Fruit fly (Drosophila melanogaster) whole organism, embryonic: ENCODE measurements around the gene CG17027.
A peak's percentile ranks its signal among the peaks of the same experiment; 100 is the strongest.

ENCODE experiments used
- CG11456 ChIP-seq: fragments of 200-800 bp; sonication (Bioruptor generic); IDR thresholded peaks from 3 replicates; pipeline ENCODE4 v1.3.6; 2022; ENCODE audit warnings: missing biosample characterization, missing genetic modification characterization
- CG12769 ChIP-seq: fragments of 200-800 bp; sonication (Bioruptor generic); optimal IDR thresholded peaks from 2 replicates; lab custom pipeline; 2019; ENCODE audit warnings: missing biosample characterization, mild to moderate bottlenecking, missing genetic modification characterization, moderate library complexity
- CG14441 ChIP-seq: fragments of 200-800 bp; sonication (Bioruptor generic); IDR thresholded peaks from 2 replicates; pipeline ENCODE4 v1.3.6; 2022; ENCODE audit warnings: missing biosample characterization, missing genetic modification characterization
- CG15601 ChIP-seq: fragments of 200-800 bp; sonication (Bioruptor generic); optimal IDR thresholded peaks from 3 replicates; lab custom pipeline; 2019; ENCODE audit warnings: missing biosample characterization, mild to moderate bottlenecking, missing genetic modification characterization, moderate library complexity
- CG1603 ChIP-seq: fragments of 200-800 bp; sonication (Bioruptor generic); optimal IDR thresholded peaks from 2 replicates; lab custom pipeline; 2019; ENCODE audit warnings: missing biosample characterization, mild to moderate bottlenecking, missing genetic modification characterization, moderate library complexity
- CG4360 ChIP-seq: fragments of 200-800 bp; sonication (Bioruptor generic); IDR thresholded peaks from 2 replicates; pipeline ENCODE4 v1.3.6; 2022; ENCODE audit warnings: missing biosample characterization, missing genetic modification characterization
- CG4820 ChIP-seq: fragments of 200-800 bp; sonication (Bioruptor generic); optimal IDR thresholded peaks from 3 replicates; lab custom pipeline; 2016; ENCODE audit warnings: missing biosample characterization, missing genetic modification characterization
- CG5953 ChIP-seq: fragments of 200-800 bp; sonication (Bioruptor generic); IDR thresholded peaks from 2 replicates; pipeline ENCODE4 v1.3.6; 2022; ENCODE audit warnings: missing biosample characterization, missing genetic modification characterization
- CG6175 ChIP-seq: fragments of 200-800 bp; sonication (Bioruptor generic); IDR thresholded peaks from 3 replicates; pipeline ENCODE4 v1.3.6; 2022; ENCODE audit warnings: missing biosample characterization, missing genetic modification characterization
- CG6813 ChIP-seq: fragments of 200-800 bp; sonication (Bioruptor generic); optimal IDR thresholded peaks from 2 replicates; lab custom pipeline; 2017; ENCODE audit warnings: missing biosample characterization, missing genetic modification characterization, mild to moderate bottlenecking, moderate library complexity, missing genetic modification reagents
- CG8089 ChIP-seq: fragments of 200-800 bp; sonication (Bioruptor generic); optimal IDR thresholded peaks from 3 replicates; lab custom pipeline; 2016; ENCODE audit warnings: missing biosample characterization, missing genetic modification characterization
- CG9727 ChIP-seq: fragments of 200-800 bp; sonication (Bioruptor generic); optimal IDR thresholded peaks from 3 replicates; lab custom pipeline; 2017; ENCODE audit warnings: missing biosample characterization, mild to moderate bottlenecking, missing genetic modification characterization
- D ChIP-seq, 2 experiments: fragments of 200-800 bp in 1 of 2; fragments of >200 bp in 1 of 2; sonication (Bioruptor generic) in 1 of 2; optimal IDR thresholded peaks; 2 replicates in 1 of 2; 3 replicates in 1 of 2; lab custom pipeline; 2017; ENCODE audit warnings: mild to moderate bottlenecking in 1 of 2, missing biosample characterization in 1 of 2, missing genetic modification characterization in 1 of 2, missing genetic modification reagents in 1 of 2
- Dfd ChIP-seq, 2 experiments: fragments of >200 bp; optimal IDR thresholded peaks; 2 replicates each; lab custom pipeline; 2017; ENCODE audit warnings: missing biosample characterization in 2 of 2, missing genetic modification characterization in 2 of 2
- Ets65A ChIP-seq: fragments of 200-800 bp; sonication (Bioruptor generic); peaks from one replicate; lab custom pipeline; 2016; ENCODE audit warnings: missing biosample characterization, missing genetic modification characterization
- Fer3 ChIP-seq: fragments of 200-800 bp; sonication (Bioruptor generic); optimal IDR thresholded peaks from 2 replicates; lab custom pipeline; 2018; ENCODE audit warnings: missing biosample characterization, mild to moderate bottlenecking, missing genetic modification characterization, moderate library complexity
- HmgZ ChIP-seq: fragments of 200-800 bp; sonication (Bioruptor generic); optimal IDR thresholded peaks from 2 replicates; lab custom pipeline; 2018; ENCODE audit warnings: missing biosample characterization, mild to moderate bottlenecking, missing genetic modification characterization
- Hsf ChIP-seq: fragments of 200-800 bp; sonication (Bioruptor generic); optimal IDR thresholded peaks from 3 replicates; lab custom pipeline; 2016; ENCODE audit warnings: missing biosample characterization, missing genetic modification characterization
- Nf-YA ChIP-seq: fragments of 200-800 bp; sonication (Bioruptor generic); IDR thresholded peaks from 2 replicates; pipeline ENCODE4 v1.3.6; 2022; ENCODE audit warnings: missing biosample characterization, missing genetic modification characterization
- Nf-YB ChIP-seq: fragments of 200-800 bp; sonication (Bioruptor generic); optimal IDR thresholded peaks from 3 replicates; lab custom pipeline; 2019; ENCODE audit warnings: missing biosample characterization, mild to moderate bottlenecking, missing genetic modification characterization, moderate library complexity
- Oaz ChIP-seq: fragments of 200-800 bp; sonication (Bioruptor generic); IDR thresholded peaks from 2 replicates; pipeline ENCODE4 v1.3.6; 2022; ENCODE audit warnings: missing biosample characterization, missing genetic modification characterization
- Optix ChIP-seq: fragments of 200-800 bp; sonication (Bioruptor generic); IDR thresholded peaks from 3 replicates; pipeline ENCODE4 v1.3.6; 2022; ENCODE audit warnings: missing biosample characterization, missing genetic modification characterization
- PHDP ChIP-seq: fragments of 200-800 bp; sonication (Bioruptor generic); optimal IDR thresholded peaks from 3 replicates; lab custom pipeline; 2018; ENCODE audit warnings: missing biosample characterization, mild to moderate bottlenecking, missing genetic modification characterization, moderate library complexity
- Poxn ChIP-seq: fragments of 200-800 bp; sonication (Bioruptor generic); IDR thresholded peaks from 2 replicates; pipeline ENCODE4 v1.3.6; 2022; ENCODE audit warnings: missing biosample characterization, missing genetic modification characterization
- Ravus ChIP-seq: fragments of 200-800 bp; sonication (Bioruptor generic); IDR thresholded peaks from 2 replicates; pipeline ENCODE4 v1.3.6; 2022; ENCODE audit warnings: missing biosample characterization, missing genetic modification characterization
- Stat92E ChIP-seq, 3 experiments: fragments of >200 bp in 2 of 3; fragments of 200-800 bp in 1 of 3; sonication (Bioruptor generic) in 1 of 3; optimal IDR thresholded peaks; 2 replicates each; lab custom pipeline; 2017 to 2019; ENCODE audit warnings: missing biosample characterization in 3 of 3, missing genetic modification characterization in 3 of 3, mild to moderate bottlenecking in 1 of 3, moderate library complexity in 1 of 3
- Vsx1 ChIP-seq: fragments of 200-800 bp; sonication (Bioruptor generic); optimal IDR thresholded peaks from 2 replicates; lab custom pipeline; 2017; ENCODE audit warnings: missing biosample characterization, mild to moderate bottlenecking, missing genetic modification characterization, missing genetic modification reagents
- crp ChIP-seq, 2 experiments: fragments of 200-800 bp; sonication (Bioruptor generic); optimal IDR thresholded peaks; 2 replicates in 1 of 2; 3 replicates in 1 of 2; lab custom pipeline; 2017; ENCODE audit warnings: missing biosample characterization in 2 of 2, missing genetic modification characterization in 2 of 2, mild to moderate bottlenecking in 1 of 2, moderate library complexity in 1 of 2
- dmrt11E ChIP-seq: fragments of 200-800 bp; sonication (Bioruptor generic); optimal IDR thresholded peaks from 3 replicates; lab custom pipeline; 2018; ENCODE audit warnings: missing biosample characterization, mild to moderate bottlenecking, missing genetic modification characterization, moderate library complexity
- eve ChIP-seq, 2 experiments: fragments of >200 bp; optimal IDR thresholded peaks; 2 replicates each; lab custom pipeline; 2017; ENCODE audit warnings: missing biosample characterization in 2 of 2, missing genetic modification characterization in 2 of 2
- fd102C ChIP-seq: fragments of 200-800 bp; sonication (Bioruptor generic); optimal IDR thresholded peaks from 2 replicates; lab custom pipeline; 2018; ENCODE audit warnings: missing biosample characterization, mild to moderate bottlenecking, missing genetic modification characterization, moderate library complexity
- fu2 ChIP-seq: fragments of 200-800 bp; sonication (Bioruptor generic); optimal IDR thresholded peaks from 2 replicates; lab custom pipeline; 2016; ENCODE audit warnings: missing biosample characterization, missing genetic modification characterization
- jing ChIP-seq: fragments of 200-800 bp; sonication (Bioruptor generic); optimal IDR thresholded peaks from 2 replicates; lab custom pipeline; 2018; ENCODE audit warnings: missing biosample characterization, mild to moderate bottlenecking, missing genetic modification characterization
- kah ChIP-seq: fragments of 200-800 bp; sonication (Bioruptor generic); optimal IDR thresholded peaks from 2 replicates; lab custom pipeline; 2018; ENCODE audit warnings: missing biosample characterization, mild to moderate bottlenecking, missing genetic modification characterization
- kni ChIP-seq: fragments of 200-800 bp; sonication (Bioruptor generic); optimal IDR thresholded peaks from 3 replicates; lab custom pipeline; 2017; ENCODE audit warnings: mild to moderate bottlenecking, missing biosample characterization, missing genetic modification reagents, missing genetic modification characterization
- lmd ChIP-seq: fragments of 200-800 bp; sonication (Bioruptor generic); IDR thresholded peaks from 2 replicates; pipeline ENCODE4 v1.3.6; 2022; ENCODE audit warnings: missing biosample characterization, missing genetic modification characterization
- lola ChIP-seq, 3 experiments: fragments of >200 bp in 2 of 3; fragments of 200-800 bp in 1 of 3; sonication (Bioruptor generic) in 1 of 3; optimal IDR thresholded peaks; 2 replicates each; lab custom pipeline; 2017 to 2019; ENCODE audit warnings: missing biosample characterization in 3 of 3, missing genetic modification characterization in 3 of 3, mild to moderate bottlenecking in 1 of 3, moderate library complexity in 1 of 3
- onecut ChIP-seq: fragments of 200-800 bp; sonication (Bioruptor generic); IDR thresholded peaks from 2 replicates; pipeline ENCODE4 v1.3.6; 2022; ENCODE audit warnings: missing biosample characterization, missing genetic modification characterization
- pan ChIP-seq, 4 experiments: fragments of >200 bp in 3 of 4; fragments of 200-800 bp in 1 of 4; sonication (Bioruptor generic) in 1 of 4; optimal IDR thresholded peaks in 3 of 4; IDR thresholded peaks in 1 of 4; 2 replicates each; pipeline versions ENCODE4 v1.3.6 to Lab custom; 2017 to 2022; ENCODE audit warnings: missing biosample characterization in 2 of 4, missing genetic modification characterization in 2 of 4, mixed read lengths in 1 of 4
- peb ChIP-seq: fragments of 200-800 bp; sonication (Bioruptor generic); IDR thresholded peaks from 2 replicates; pipeline ENCODE4 v1.3.6; 2022; ENCODE audit warnings: missing biosample characterization, missing genetic modification characterization
- prd ChIP-seq, 3 experiments: fragments of >200 bp in 2 of 3; fragments of 200-800 bp in 1 of 3; sonication (Bioruptor generic) in 1 of 3; optimal IDR thresholded peaks in 2 of 3; IDR thresholded peaks in 1 of 3; 2 replicates in 2 of 3; 3 replicates in 1 of 3; pipeline versions ENCODE4 v1.3.6 to Lab custom; 2017 to 2022; ENCODE audit warnings: missing biosample characterization in 1 of 3, missing genetic modification characterization in 1 of 3
- repo ChIP-seq: fragments of 200-800 bp; sonication (Bioruptor generic); optimal IDR thresholded peaks from 2 replicates; lab custom pipeline; 2016; ENCODE audit warnings: missing biosample characterization, missing genetic modification characterization
- sug ChIP-seq: fragments of 200-800 bp; optimal IDR thresholded peaks from 2 replicates; lab custom pipeline; 2019; ENCODE audit warnings: missing biosample characterization, mild to moderate bottlenecking, missing genetic modification characterization, moderate library complexity
- unpg ChIP-seq: fragments of 200-800 bp; sonication (Bioruptor generic); optimal IDR thresholded peaks from 3 replicates; lab custom pipeline; 2018; ENCODE audit warnings: missing biosample characterization, mild to moderate bottlenecking, missing genetic modification characterization, moderate library complexity
- zen ChIP-seq: fragments of 200-800 bp; sonication (Bioruptor generic); optimal IDR thresholded peaks from 3 replicates; lab custom pipeline; 2018; ENCODE audit warnings: missing biosample characterization, mild to moderate bottlenecking, missing genetic modification characterization, moderate library complexity

The CG17027 gene

DNA sequence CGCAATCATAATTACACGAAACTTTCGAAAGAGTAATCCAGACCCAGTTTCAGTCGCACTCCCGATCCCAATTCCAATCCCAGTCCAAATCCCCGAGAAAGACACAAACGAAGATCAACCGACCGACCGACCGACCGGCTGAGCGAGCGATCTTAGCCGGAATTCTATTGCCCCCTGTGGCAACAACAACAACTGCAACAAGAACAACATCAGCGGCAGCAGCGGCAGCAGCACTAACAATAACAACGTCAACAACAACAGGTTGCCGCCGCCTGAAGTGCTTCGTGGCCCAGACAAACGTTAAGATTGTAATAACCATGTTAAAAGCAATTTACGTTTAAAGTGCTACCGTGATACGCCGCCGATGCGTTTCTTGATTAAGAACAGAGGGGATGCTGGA, 38.8 kb downstream of the CG17027 start:
- TF ChIP-seq PHDP (tag; lab: Kevin White, UChicago) = no peak
- TF ChIP-seq CG12769 = no peak
- no peak for TF ChIP-seq repo
- no peak for TF ChIP-seq Ravus (GFP tag; lab: Robert Waterston, UW)
- no peak for TF ChIP-seq Nf-YB (GFP tag; lab: Kevin White, UChicago)
- TF ChIP-seq CG14441 (GFP tag; lab: Robert Waterston, UW) = no peak
- TF ChIP-seq D (optimal IDR thresholded peaks at IDR 0.05; lab: Kevin White, UChicago) = peak; percentile 59
- TF ChIP-seq D (GFP tag; optimal IDR thresholded peaks at IDR 0.05; lab: Kevin White, UChicago) = no peak
- no peak for TF ChIP-seq onecut (GFP tag; lab: Robert Waterston, UW)
- no peak for TF ChIP-seq CG8089
- no peak for TF ChIP-seq CG4820
- no peak for TF ChIP-seq Hsf
- no peak for TF ChIP-seq Vsx1 (GFP tag; lab: Kevin White, UChicago)
- peak in 1 of 3 experiments; percentile 17 for TF ChIP-seq Stat92E (GFP tag; optimal IDR thresholded peaks at IDR 0.05; lab: Kevin White, UChicago)
- no peak for TF ChIP-seq sug
- no peak for TF ChIP-seq kni (GFP tag; lab: Kevin White, UChicago)
- TF ChIP-seq Fer3 (tag; lab: Kevin White, UChicago) = no peak
- no peak for TF ChIP-seq Poxn (GFP tag; lab: Robert Waterston, UW)
- no peak for TF ChIP-seq jing (GFP tag; lab: Kevin White, UChicago)
- no peak for TF ChIP-seq lmd (GFP tag; lab: Robert Waterston, UW)
- TF ChIP-seq fd102C (GFP tag; lab: Kevin White, UChicago) = no peak
- TF ChIP-seq crp (GFP tag; optimal IDR thresholded peaks at IDR 0.05; lab: Kevin White, UChicago) = no peak
- TF ChIP-seq unpg (GFP tag; lab: Kevin White, UChicago) = no peak
- TF ChIP-seq CG1603 (tag; lab: Kevin White, UChicago) = no peak
- TF ChIP-seq CG4360 (GFP tag; lab: Robert Waterston, UW) = peak; percentile 91
- no peak for TF ChIP-seq eve (GFP tag; optimal IDR thresholded peaks at IDR 0.05; lab: Kevin White, UChicago)
- TF ChIP-seq zen = peak; percentile 40
- TF ChIP-seq CG5953 (GFP tag; lab: Robert Waterston, UW) = no peak
- TF ChIP-seq CG6813 (GFP tag; lab: Kevin White, UChicago) = no peak
- TF ChIP-seq fu2 = no peak
- no peak for TF ChIP-seq peb
- TF ChIP-seq Optix (GFP tag; lab: Robert Waterston, UW) = no peak
- TF ChIP-seq prd (optimal IDR thresholded peaks at IDR 0.05; lab: Kevin White, UChicago) = no peak
- peak; percentile 48; the same call in 1 of the 3 replicates for TF ChIP-seq prd (GFP tag; IDR thresholded peaks at IDR 0.05; lab: Robert Waterston, UW)
- TF ChIP-seq Dfd (GFP tag; optimal IDR thresholded peaks at IDR 0.05; lab: Kevin White, UChicago) = no peak
- TF ChIP-seq CG15601 (tag; lab: Kevin White, UChicago) = no peak
- no peak for TF ChIP-seq Nf-YA
- TF ChIP-seq, all 482 proteins: peak for 5

DNA sequence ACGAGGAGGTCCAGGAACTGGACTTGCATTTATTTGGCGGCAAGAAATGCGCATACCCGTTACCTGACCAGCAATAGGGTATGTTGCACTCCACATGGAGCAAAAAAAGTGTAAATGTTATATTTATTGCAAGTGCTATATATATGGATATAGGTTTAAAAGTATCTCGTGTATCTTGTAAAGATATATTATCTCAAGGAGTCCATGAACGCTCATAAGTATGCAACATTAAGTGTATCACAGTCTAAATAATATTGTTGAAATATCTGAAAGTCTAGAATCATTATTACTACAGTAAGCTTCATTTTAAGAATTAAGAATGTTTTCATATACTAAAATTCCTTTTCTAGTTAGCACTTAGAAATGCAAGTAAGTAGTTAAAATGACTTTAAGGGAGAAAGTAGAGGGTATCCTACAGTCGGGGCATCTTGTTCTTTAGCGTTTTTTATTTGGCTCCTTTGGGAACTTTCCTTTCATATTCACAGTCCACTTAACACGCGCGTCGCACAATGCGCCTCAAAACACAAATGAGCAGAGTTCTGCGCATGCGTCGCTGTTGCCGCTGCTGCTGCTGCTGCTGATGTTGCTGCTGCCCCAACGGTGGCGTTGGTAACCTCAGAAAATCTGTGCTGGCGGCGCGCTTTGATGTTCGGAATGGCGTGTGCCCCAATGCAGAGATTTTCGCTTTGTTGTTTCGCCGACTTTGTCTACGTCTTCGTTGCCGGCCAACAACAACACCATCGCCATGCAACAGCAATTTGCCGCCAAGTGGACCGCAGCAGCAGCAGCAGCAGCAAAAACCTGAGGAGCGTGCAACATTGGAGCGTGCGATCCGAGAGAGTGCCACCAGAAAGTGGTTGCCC, 39.5 kb downstream of the CG17027 start:
- TF ChIP-seq Ets65A (GFP tag; lab: Kevin White, UChicago) (peak; percentile 86), CG11456 (0 out of 3 replicates have a peak, but pooled peaks have one; percentile 59), fu2 (no peak), Oaz (peak; percentile 28; the same call in 1 of the 2 replicates), kah (GFP tag; lab: Kevin White, UChicago) (no peak), CG6175 (GFP tag; lab: Robert Waterston, UW) (0 out of 3 replicates have a peak, but pooled peaks have one; percentile 23), HmgZ (tag; lab: Kevin White, UChicago) (no peak), onecut (GFP tag; lab: Robert Waterston, UW) (no peak), CG9727 (no peak), CG4360 (GFP tag; lab: Robert Waterston, UW) (peak; percentile 60), dmrt11E (tag; lab: Kevin White, UChicago) (peak; percentile 11), lola (GFP tag; optimal IDR thresholded peaks at IDR 0.05; lab: Kevin White, UChicago) (peak in 1 of 3 experiments; percentile 8), pan (optimal IDR thresholded peaks at IDR 0.05; lab: Kevin White, UChicago) (peak in 1 of 2 experiments; percentile 65), pan (GFP tag; optimal IDR thresholded peaks at IDR 0.05 in 1 of 2, IDR thresholded peaks at IDR 0.05 in 1 of 2) (peak in 1 of 2 experiments; percentile 66)
